Fruit fly (Drosophila melanogaster) whole organism, adult: Measurements from ENCODE around the gene bark.

ENCODE experiments used
- CG11617 ChIP-seq: fragments of 200-800 bp; sonication (Bioruptor generic); optimal IDR thresholded peaks from 2 replicates; lab custom pipeline; 2017; ENCODE audit warnings: mild to moderate bottlenecking, missing biosample characterization, missing genetic modification reagents, missing genetic modification characterization
- CG14711 ChIP-seq: fragments of 200-800 bp; sonication (Bioruptor generic); optimal IDR thresholded peaks from 2 replicates; lab custom pipeline; 2018; ENCODE audit warnings: missing biosample characterization, mild to moderate bottlenecking, missing genetic modification characterization, moderate library complexity
- CG1620 ChIP-seq: fragments of 200-800 bp; sonication (Bioruptor generic); optimal IDR thresholded peaks from 2 replicates; lab custom pipeline; 2016; ENCODE audit warnings: missing biosample characterization, missing genetic modification characterization
- CG33017 ChIP-seq: fragments of 200-800 bp; sonication (Bioruptor generic); optimal IDR thresholded peaks from 2 replicates; lab custom pipeline; 2018; ENCODE audit warnings: missing biosample characterization, mild to moderate bottlenecking, missing genetic modification characterization, moderate library complexity
- CG7045 ChIP-seq: fragments of 200-800 bp; sonication (Bioruptor generic); optimal IDR thresholded peaks from 2 replicates; lab custom pipeline; 2017; ENCODE audit warnings: missing biosample characterization, mild to moderate bottlenecking, missing genetic modification characterization
- Clk ChIP-seq: fragments of 200-800 bp; sonication (Bioruptor generic); optimal IDR thresholded peaks from 2 replicates; lab custom pipeline; 2017; ENCODE audit warnings: missing biosample characterization, missing genetic modification characterization
- Hr96 ChIP-seq: fragments of 200-800 bp; sonication (Bioruptor generic); optimal IDR thresholded peaks from 2 replicates; lab custom pipeline; 2016; ENCODE audit warnings: missing biosample characterization, missing genetic modification characterization
- bab1 ChIP-seq: fragments of 200-800 bp; sonication (Bioruptor generic); optimal IDR thresholded peaks from 3 replicates; lab custom pipeline; 2019; ENCODE audit warnings: missing biosample characterization, mild to moderate bottlenecking, missing genetic modification characterization, moderate library complexity
- cnc ChIP-seq, 2 experiments: fragments of >200 bp; optimal IDR thresholded peaks; 2 replicates each; lab custom pipeline; 2017

dm6 chr2L:3775767-3776351 lies 11.1 kb upstream of the bark start:
- TF ChIP-seq CG14711 (no peak), CG11617 (peak; percentile 32), bab1 (GFP tag; lab: Kevin White, UChicago) (no peak), CG1620 (GFP tag; lab: Kevin White, UChicago) (no peak), cnc (optimal IDR thresholded peaks at IDR 0.05; lab: Kevin White, UChicago) (no peak), Clk (GFP tag; lab: Kevin White, UChicago) (no peak), Hr96 (GFP tag; lab: Kevin White, UChicago) (peak; percentile 15), CG7045 (GFP tag; lab: Kevin White, UChicago) (no peak), CG33017 (tag; lab: Kevin White, UChicago) (no peak)
